Fruit fly (Drosophila melanogaster) ovary, adult (tissue): ENCODE results near the gene CG11403.
A peak's percentile ranks its signal among the peaks of the same experiment; 100 is the strongest.

Experiments
- CG17801 ChIP-seq: fragments of 200-800 bp; optimal IDR thresholded peaks from 2 replicates; lab custom pipeline; 2019; ENCODE audit warnings: missing biosample characterization, mild to moderate bottlenecking, missing genetic modification characterization, moderate library complexity; ENCODE audit not compliant: partially characterized antibody

CG11403 gene

DNA sequence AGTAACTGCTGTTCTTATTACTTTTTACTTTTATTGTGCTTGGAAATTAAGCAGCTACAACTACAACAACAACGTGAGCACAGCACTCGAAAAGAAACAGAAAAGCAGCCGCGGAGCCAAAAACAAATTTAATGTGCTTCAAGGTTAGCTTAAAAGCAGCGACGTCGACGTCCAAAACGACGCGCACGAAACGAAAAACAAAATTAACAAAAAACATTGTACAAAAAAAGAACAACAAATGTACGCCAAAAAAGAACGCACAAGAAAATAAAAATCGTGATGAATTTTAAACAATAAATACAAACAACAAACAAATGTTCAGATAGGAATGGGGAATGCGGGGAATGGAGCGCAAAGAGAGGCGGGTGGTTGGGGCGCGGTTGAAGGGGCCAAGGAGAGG is 31.4 kb upstream of the CG11403 start:
- TF ChIP-seq CG17801 (GFP tag; lab: Kevin White, UChicago) = peak; percentile 99

DNA sequence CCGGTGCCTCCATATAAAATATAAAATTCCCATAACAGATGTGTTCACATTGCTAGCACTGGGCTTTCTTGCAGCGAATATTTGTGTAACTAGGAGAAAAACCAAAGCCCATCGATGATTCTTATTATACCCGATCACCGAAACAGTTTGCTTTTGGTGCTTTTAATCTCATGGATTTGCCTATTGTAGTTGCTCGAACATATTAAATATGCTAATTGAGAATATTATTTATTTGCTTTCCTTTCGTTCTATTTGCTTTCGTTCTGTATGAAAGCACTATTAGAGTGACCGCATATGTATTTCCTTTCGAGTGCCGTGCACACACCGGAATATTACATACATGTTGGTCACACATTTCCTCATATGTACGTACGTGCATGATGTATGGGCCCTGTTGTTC is 31.0 kb upstream of the CG11403 start:
- TF ChIP-seq CG17801 (GFP tag; lab: Kevin White, UChicago) = no peak

DNA sequence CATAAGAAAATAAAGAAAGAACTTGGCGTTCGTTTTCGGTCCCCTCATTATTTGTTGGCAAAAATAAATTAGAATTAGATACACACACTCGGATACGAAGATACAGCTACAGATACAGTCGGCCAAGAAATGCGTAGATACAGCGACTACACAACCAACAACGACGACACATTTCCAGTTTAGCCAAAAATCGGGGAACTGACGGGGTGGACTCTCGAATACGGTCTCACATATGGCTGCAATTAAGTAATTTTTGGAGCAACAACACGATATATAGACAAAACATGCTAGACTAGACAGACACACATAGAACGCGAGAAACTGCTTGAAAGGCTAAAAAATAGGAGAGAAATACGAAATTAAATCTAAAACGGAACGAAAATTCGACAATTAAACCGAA is 30.5 kb upstream of the CG11403 start:
- no peak for TF ChIP-seq CG17801 (GFP tag; lab: Kevin White, UChicago)

DNA sequence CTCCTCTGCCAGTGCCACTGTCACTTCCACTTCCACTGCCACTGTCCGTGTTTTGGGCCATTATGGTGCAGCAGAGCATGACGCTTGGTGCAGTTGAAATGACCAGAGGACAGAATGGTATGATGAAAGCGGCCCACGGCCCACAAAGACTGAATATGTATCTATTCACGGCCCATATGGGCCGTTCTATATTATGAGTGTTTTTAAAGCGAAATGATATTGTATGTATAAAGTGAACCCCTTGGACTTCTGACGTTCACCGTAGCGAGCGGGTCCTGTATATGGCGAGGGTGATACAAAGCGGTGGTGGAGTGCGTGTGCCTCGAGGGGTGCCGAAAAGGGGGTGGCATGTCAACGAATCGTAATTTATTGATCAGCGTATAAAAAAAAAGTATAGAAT is 30.0 kb upstream of the CG11403 start:
- no peak for TF ChIP-seq CG17801 (GFP tag; lab: Kevin White, UChicago)

DNA sequence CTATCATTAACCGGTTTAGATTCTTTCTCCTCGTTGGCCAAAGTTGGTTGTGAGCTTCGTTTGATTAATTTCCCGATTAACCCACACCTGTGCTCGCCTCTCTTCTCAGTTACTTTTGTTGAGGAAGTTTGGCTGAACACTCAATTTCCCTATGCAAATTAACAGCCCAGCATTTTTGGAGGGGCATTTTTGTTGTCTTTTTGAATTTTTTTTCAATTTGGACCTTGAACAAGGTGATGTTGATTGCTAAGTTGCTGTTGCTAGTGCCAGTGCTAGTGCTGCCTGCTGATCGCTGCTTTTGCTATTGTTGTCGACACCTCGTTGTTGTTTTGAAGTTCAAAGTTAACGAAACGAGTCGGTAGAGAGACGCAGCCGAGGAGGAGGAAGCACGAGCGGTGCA is 27.9 kb upstream of the CG11403 start:
- TF ChIP-seq CG17801 (GFP tag; lab: Kevin White, UChicago) = no peak

DNA sequence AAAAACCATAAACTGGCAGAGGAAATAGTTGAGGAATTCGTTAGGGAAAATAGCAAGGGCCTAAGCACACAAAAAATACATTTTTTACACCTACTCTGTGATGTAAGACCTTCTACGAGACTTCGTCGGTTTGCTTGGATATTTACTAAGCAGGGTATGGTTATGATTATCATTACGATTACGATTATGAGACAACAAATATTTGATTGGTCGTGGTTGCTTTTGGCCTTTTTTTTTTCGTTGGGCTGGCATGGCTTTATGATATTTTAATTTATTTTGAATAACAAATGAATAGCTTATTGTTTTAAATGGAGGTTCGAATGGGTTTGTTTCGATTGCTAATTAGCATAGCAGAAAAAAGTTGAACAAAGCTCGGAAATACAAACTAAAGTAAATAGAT is 24.9 kb upstream of the CG11403 start:
- no peak for TF ChIP-seq CG17801 (GFP tag; lab: Kevin White, UChicago)

DNA sequence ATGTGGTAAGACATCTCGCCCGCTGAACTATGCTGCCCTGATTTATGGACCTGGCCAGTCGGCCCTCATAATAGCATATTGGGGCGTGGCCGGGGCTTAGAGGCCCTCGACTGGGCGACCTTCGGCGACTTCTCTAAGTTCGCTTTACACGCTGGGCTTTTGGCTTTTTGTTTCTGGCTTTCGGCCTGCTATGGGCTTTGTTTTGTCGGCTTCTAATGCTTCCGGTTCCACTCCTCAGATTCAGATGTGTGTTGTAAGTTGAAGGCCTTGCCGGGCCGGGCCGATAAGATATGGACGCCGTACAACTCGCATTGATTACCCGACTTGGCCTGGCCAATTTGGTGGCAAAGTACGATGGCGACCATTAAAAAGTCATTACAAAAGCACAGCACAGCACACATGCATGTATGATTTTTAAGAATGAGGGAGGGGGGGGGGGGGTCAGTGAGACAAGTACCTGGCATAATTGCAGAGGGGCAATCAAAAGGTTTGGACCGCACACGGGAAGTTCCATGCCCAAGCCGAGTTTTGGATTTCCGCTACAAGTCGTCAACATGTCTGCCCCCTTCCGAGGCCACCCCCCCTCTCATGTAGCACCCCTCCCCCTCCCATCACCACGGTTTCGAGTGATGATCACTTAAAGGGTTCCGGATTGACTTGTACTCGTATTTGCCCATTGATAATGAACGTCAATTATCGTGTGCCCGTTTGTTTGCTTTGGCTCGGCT is 23.0 kb upstream of the CG11403 start:
- TF ChIP-seq CG17801 (GFP tag; lab: Kevin White, UChicago) = no peak

DNA sequence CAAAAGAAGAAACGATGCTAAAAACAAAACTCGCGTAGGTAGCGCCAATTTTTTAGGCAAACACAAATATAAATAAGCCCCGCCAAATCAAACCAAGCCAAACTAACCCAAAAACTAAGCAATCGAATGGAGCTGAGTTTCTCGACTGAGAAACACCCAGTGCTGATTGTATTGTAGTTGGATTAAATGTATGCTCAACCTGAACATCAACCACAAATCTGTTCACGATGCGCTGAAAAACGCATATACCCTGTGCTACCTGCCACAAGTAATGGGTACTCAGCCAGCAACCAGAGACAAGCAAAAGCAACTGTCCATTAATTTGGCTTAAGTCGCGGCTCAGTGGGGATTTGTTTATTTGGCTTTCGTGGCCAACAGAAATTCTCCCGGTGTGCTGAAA is 20.6 kb upstream of the CG11403 start:
- no peak for TF ChIP-seq CG17801 (GFP tag; lab: Kevin White, UChicago)

DNA sequence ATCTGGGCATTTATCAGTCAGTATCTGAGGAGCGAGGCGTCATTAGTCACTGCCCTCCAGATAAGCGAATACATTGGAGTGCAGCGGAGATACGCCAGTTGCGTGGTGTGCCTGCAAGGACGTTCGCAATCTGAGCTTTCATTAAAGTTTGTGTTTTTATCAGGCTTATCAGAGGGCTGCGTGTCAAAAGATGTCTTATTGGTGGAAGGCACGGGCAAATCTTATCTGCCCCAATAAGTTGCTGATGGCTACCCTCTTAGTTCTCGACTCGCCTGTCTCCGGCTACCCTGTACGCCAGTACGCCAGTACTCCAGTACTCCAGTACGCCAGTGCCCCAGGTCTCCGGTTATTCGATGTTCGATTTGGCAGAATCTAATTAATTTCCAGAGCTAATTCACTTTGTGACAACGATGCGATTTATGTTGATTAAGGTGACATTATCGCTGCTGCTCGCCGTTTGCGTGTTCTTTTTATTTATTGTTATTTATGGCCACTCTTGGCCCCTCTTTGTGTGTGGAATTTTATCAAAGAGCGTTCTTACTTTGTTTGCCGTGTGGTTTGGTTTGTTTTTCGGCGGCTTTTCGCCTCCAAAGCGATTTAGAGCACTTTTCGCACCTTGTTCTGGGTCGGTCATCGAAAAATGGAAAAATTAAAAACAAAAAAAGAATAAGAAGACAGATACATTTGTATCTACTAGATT is 17.2 kb upstream of the CG11403 start:
- no peak for TF ChIP-seq CG17801 (GFP tag; lab: Kevin White, UChicago)

DNA sequence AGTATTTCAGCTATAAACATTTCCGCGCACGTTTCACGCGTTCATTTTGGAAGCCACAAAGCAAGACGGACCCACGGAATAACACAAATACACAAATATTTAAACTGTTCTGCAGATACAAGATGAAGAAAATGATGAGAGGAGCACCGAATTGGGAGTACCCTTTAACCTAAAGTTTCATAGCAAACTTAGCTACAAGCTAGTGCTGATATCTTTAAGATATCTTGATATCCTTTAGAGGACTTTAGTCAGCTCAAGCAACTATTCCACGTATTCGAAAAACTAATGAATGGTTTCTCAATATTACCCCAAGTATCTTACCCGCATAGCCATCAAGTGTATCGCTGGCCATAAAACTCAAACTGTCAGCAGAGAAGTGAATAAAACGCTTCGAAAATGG is 16.4 kb upstream of the CG11403 start:
- TF ChIP-seq CG17801 (GFP tag; lab: Kevin White, UChicago) = no peak

DNA sequence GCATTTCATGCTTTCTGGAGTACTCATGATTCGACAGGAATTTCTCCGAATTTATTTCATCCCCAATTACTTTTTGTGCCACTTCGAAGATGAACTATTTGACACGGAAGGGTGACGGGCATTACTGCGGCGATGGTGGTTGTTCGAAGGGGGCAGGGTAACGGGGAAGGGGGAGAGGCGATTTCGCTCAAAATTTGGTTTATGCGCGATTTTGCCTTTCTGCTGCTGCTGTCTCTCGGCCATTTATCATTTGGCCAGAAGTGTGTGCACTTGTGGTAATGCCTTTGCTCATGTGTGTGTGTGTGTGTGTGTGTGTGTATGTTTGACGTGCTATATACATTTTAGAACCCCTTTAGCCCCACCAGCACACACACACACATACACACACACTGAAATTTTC is 13.3 kb upstream of the CG11403 start:
- no peak for TF ChIP-seq CG17801 (GFP tag; lab: Kevin White, UChicago)

DNA sequence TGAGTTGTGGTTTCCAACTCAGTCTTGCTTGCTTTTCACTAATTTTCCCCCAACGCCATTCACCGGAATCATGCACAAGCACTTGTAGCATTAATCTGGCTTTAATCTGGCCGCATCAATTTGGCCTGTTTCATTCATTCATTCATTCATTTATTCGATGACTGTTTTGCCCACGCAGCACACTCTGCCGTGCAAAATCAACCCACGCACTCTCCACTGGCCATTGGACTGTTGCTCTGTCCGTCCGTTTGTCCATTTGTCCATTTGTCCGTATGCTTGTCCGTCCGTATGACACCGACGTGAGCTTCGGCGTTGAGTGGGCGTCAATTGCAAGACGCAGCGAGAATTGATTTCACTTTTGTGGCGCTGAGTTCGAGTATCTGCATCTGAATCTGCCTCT is 10.4 kb upstream of the CG11403 start:
- no peak for TF ChIP-seq CG17801 (GFP tag; lab: Kevin White, UChicago)

DNA sequence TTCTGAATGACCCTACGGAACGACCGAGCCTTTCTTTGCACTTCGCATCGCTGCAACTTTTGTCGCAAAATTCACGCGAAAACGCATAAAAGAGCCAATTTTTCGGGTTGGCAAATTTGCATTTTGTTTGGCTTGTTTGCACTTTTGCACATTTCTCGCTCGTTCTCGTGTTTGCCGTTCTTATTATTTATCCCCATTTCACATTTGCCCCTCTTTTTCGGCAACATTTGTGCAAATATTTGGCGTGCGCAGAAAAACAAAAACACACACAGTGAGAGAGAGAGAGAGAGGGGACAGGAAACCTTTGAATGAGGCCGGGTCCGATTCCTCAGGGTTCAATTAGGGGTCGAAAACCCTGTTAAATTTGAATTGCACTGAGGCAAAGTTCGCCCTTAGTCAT is 9.9 kb upstream of the CG11403 start:
- no peak for TF ChIP-seq CG17801 (GFP tag; lab: Kevin White, UChicago)

DNA sequence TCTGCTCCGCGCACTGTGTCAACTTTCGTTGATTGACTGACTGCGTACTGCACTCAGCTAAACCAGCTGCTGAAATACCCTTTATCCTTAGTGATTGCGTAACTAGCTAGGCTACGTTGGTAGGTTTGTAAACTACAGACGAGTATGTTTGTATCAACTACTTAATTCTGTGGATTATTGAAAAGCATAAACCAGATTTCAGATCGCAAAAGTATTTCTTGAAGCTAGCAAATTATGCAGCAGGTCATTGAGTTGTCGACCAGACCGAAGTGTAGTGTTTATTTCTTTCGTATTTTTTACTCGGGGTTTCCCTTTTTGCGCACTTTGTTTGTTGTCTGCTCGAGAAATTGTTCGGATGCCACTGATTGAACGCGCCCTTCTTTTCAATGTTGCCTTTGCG is 9.1 kb upstream of the CG11403 start:
- TF ChIP-seq CG17801 (GFP tag; lab: Kevin White, UChicago) = no peak

DNA sequence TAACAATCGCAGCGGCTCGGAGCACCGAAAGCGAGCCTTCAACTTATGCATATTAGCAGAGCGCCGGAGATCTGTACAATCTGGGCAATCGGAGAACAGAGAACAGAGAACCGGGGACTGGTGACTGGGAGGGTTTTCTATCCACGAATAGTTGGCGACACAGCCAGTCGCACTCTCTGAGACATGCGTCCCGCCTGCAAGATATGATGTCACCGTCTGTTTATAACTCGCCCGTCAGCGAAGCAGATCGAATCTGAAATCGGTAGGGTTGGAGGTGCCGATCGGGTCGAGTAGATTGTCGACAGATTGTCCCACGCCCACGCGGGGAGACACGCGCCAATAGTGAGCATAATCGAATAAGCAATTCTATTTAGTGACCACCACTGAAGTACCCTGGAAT is 2.4 kb upstream of the CG11403 start:
- TF ChIP-seq CG17801 (GFP tag; lab: Kevin White, UChicago) = no peak

DNA sequence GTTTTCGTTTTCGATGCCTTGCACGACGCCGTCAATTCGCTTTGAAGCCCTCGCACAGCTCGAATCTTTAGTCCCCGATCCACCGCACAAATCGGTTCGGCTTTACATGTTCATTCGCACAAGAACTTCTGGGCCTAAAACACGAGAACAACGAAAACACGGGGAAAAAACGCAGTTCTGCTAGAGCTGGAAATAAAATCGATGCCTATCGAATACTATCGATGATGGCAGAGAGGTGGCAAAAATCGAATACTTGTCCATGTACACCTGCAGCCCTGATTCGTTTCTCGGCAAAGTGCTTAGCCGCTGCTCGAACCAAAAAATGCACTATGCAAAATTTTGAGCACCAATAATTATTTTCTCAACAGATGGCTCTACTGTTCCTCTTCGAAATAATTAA is 3.2 kb downstream of the CG11403 start, which contains the start of gene CG3638:
Gene CG3638 (minus strand): TSS at position 210 of the 400 bp plus-strand sequence.
- peak; percentile 2 for TF ChIP-seq CG17801 (GFP tag; lab: Kevin White, UChicago)
